Worm (Caenorhabditis elegans) whole organism, L4 larva: ENCODE results near the gene chst-1.

Source experiments
- F10B5.3 ChIP-seq: sonication (generic microtip); optimal IDR thresholded peaks from 2 replicates; lab custom pipeline; 2016; ENCODE audit warnings: mild to moderate bottlenecking, missing genetic modification characterization, missing compliant biosample characterization
- T26A8.4 ChIP-seq: fragments of 200-800 bp; sonication (Bioruptor generic); IDR thresholded peaks from 2 replicates; pipeline ENCODE4 v1.3.6; 2022; ENCODE audit warnings: missing genetic modification characterization, missing compliant biosample characterization
- Y48G9A.11 ChIP-seq: fragments of 200-800 bp; sonication (Bioruptor generic); IDR thresholded peaks from 2 replicates; pipeline ENCODE4 v1.3.6; 2022; ENCODE audit warnings: missing genetic modification reagents, missing genetic modification characterization, missing compliant biosample characterization
- Y75B8A.6 ChIP-seq: fragments of 200-800 bp; sonication (Bioruptor generic); IDR thresholded peaks from 2 replicates; pipeline ENCODE4 v1.3.6; 2022; ENCODE audit warnings: missing genetic modification reagents, missing genetic modification characterization, missing compliant biosample characterization
- ZK337.2 ChIP-seq: fragments of 200-800 bp; sonication (Bioruptor generic); IDR thresholded peaks from 2 replicates; pipeline ENCODE4 v1.3.6; 2022; ENCODE audit warnings: missing genetic modification reagents, missing genetic modification characterization, missing compliant biosample characterization
- arid-1 ChIP-seq: fragments of 200-800 bp; sonication (Bioruptor generic); conservative IDR thresholded peaks from 2 replicates; pipeline ENCODE4 v1.3.6; 2022; ENCODE audit warnings: missing genetic modification reagents, missing genetic modification characterization, missing compliant biosample characterization
- ceh-20 ChIP-seq: fragments of 200-800 bp; sonication (Bioruptor generic); IDR thresholded peaks from 2 replicates; pipeline ENCODE4 v1.3.6; 2022; ENCODE audit warnings: missing genetic modification reagents, missing genetic modification characterization, missing compliant biosample characterization
- ceh-44 ChIP-seq: fragments of 200-800 bp; sonication (Bioruptor generic); IDR thresholded peaks from 2 replicates; pipeline ENCODE4 v1.3.6; 2022; ENCODE audit warnings: missing genetic modification reagents, missing genetic modification characterization, missing compliant biosample characterization
- ces-1 ChIP-seq: fragments of 150-350 bp; sonication (generic microtip); optimal IDR thresholded peaks from 4 replicates; lab custom pipeline; 2014; ENCODE audit warnings: missing biosample characterization, missing genetic modification reagents, missing genetic modification characterization
- cey-2 ChIP-seq: sonication (generic microtip); optimal IDR thresholded peaks from 3 replicates; lab custom pipeline; 2017; ENCODE audit warnings: missing genetic modification characterization, mild to moderate bottlenecking, missing compliant biosample characterization, antibody characterized with exemption, borderline replicate concordance; ENCODE audit not compliant: insufficient read depth
- daf-12 ChIP-seq: fragments of 150-350 bp; optimal IDR thresholded peaks from 2 replicates; lab custom pipeline; 2014; ENCODE audit warnings: missing biosample characterization, missing genetic modification reagents, missing genetic modification characterization
- daf-19 ChIP-seq: fragments of 200-800 bp; sonication (Bioruptor generic); conservative IDR thresholded peaks from 2 replicates; pipeline ENCODE4 v1.3.6; 2022; ENCODE audit warnings: missing genetic modification characterization, missing compliant biosample characterization
- daf-8 ChIP-seq: fragments of 200-800 bp; sonication (Bioruptor generic); IDR thresholded peaks from 2 replicates; pipeline ENCODE4 v1.3.6; 2022; ENCODE audit warnings: missing genetic modification characterization, missing compliant biosample characterization
- dmd-9 ChIP-seq: fragments of 200-800 bp; sonication (Bioruptor generic); IDR thresholded peaks from 2 replicates; pipeline ENCODE4 v1.3.6; 2022; ENCODE audit warnings: missing genetic modification reagents, missing genetic modification characterization, missing compliant biosample characterization
- dpl-1 ChIP-seq: fragments of 150-350 bp; optimal IDR thresholded peaks from 2 replicates; lab custom pipeline; 2014; ENCODE audit warnings: missing biosample characterization, missing genetic modification reagents, missing genetic modification characterization
- duxl-1 ChIP-seq: sonication (generic microtip); optimal IDR thresholded peaks from 2 replicates; lab custom pipeline; 2016; ENCODE audit warnings: mild to moderate bottlenecking, missing genetic modification characterization, moderate library complexity, missing compliant biosample characterization; ENCODE audit not compliant: poor library complexity
- dve-1 ChIP-seq: sonication (generic microtip); optimal IDR thresholded peaks from 2 replicates; lab custom pipeline; 2017; ENCODE audit warnings: antibody characterized with exemption, mild to moderate bottlenecking, missing genetic modification characterization, missing compliant biosample characterization; ENCODE audit not compliant: insufficient read depth
- hlh-11 ChIP-seq: fragments of 200-800 bp; sonication (Bioruptor generic); optimal IDR thresholded peaks from 2 replicates; lab custom pipeline; 2018; ENCODE audit warnings: mild to moderate bottlenecking, missing genetic modification characterization, missing compliant biosample characterization
- hlh-30 ChIP-seq: sonication (generic microtip); optimal IDR thresholded peaks from 2 replicates; lab custom pipeline; 2017; ENCODE audit warnings: antibody characterized with exemption, mild to moderate bottlenecking, missing genetic modification characterization, missing compliant biosample characterization; ENCODE audit not compliant: insufficient read depth
- hmg-1.1 ChIP-seq: fragments of 200-800 bp; sonication (Bioruptor generic); IDR thresholded peaks from 2 replicates; pipeline ENCODE4 v1.3.6; 2022; ENCODE audit warnings: missing genetic modification reagents, missing genetic modification characterization, missing compliant biosample characterization
- lim-7 ChIP-seq: fragments of 200-800 bp; sonication (Bioruptor generic); IDR thresholded peaks from 2 replicates; pipeline ENCODE4 v1.3.6; 2022; ENCODE audit warnings: missing genetic modification characterization, missing compliant biosample characterization
- lin-15B ChIP-seq: fragments of 150-350 bp; sonication (generic microtip); optimal IDR thresholded peaks from 3 replicates; lab custom pipeline; 2014; ENCODE audit warnings: missing biosample characterization, missing genetic modification characterization
- lin-29 ChIP-seq: fragments of 200-800 bp; sonication (Bioruptor generic); IDR thresholded peaks from 2 replicates; pipeline ENCODE4 v1.3.6; 2022; ENCODE audit warnings: missing genetic modification reagents, missing genetic modification characterization, missing compliant biosample characterization
- lin-39 ChIP-seq: fragments of 150-350 bp; optimal IDR thresholded peaks from 2 replicates; lab custom pipeline; 2014; ENCODE audit warnings: missing biosample characterization, missing genetic modification reagents, missing genetic modification characterization
- madf-9 ChIP-seq: fragments of 200-800 bp; sonication (Bioruptor generic); conservative IDR thresholded peaks from 2 replicates; pipeline ENCODE4 v1.3.6; 2022; ENCODE audit warnings: missing genetic modification reagents, missing genetic modification characterization, missing compliant biosample characterization
- nhr-10 ChIP-seq: fragments of 150-350 bp; optimal IDR thresholded peaks from 2 replicates; lab custom pipeline; 2014; ENCODE audit warnings: missing biosample characterization, missing genetic modification characterization
- nhr-11 ChIP-seq: fragments of 150-350 bp; optimal IDR thresholded peaks from 2 replicates; lab custom pipeline; 2014; ENCODE audit warnings: missing biosample characterization, missing genetic modification characterization
- nhr-111 ChIP-seq: fragments of 200-800 bp; sonication (Bioruptor generic); optimal IDR thresholded peaks from 2 replicates; lab custom pipeline; 2018; ENCODE audit warnings: mild to moderate bottlenecking, missing genetic modification characterization, missing compliant biosample characterization
- nhr-237 ChIP-seq: sonication (generic microtip); optimal IDR thresholded peaks from 2 replicates; lab custom pipeline; 2017; ENCODE audit warnings: missing biosample characterization, missing genetic modification characterization
- nhr-28 ChIP-seq: fragments of 150-350 bp; optimal IDR thresholded peaks from 2 replicates; lab custom pipeline; 2014; ENCODE audit warnings: missing biosample characterization, missing genetic modification characterization
- nhr-6 ChIP-seq: fragments of 150-350 bp; optimal IDR thresholded peaks from 2 replicates; lab custom pipeline; 2014; ENCODE audit warnings: missing biosample characterization, missing genetic modification characterization
- nhr-77 ChIP-seq: fragments of 150-350 bp; optimal IDR thresholded peaks from 2 replicates; lab custom pipeline; 2014; ENCODE audit warnings: missing biosample characterization, missing genetic modification characterization
- rbr-2 ChIP-seq: sonication (generic microtip); optimal IDR thresholded peaks from 2 replicates; lab custom pipeline; 2016; ENCODE audit warnings: missing genotype, missing genetic modification characterization, missing compliant biosample characterization
- set-16 ChIP-seq: fragments of 200-800 bp; sonication (Bioruptor generic); IDR thresholded peaks from 2 replicates; pipeline ENCODE4 v1.3.6; 2022; ENCODE audit warnings: missing genetic modification reagents, missing genetic modification characterization, missing compliant biosample characterization
- snpc-1.2 ChIP-seq: fragments of 200-800 bp; sonication (Bioruptor generic); IDR thresholded peaks from 2 replicates; pipeline ENCODE4 v1.3.6; 2022; ENCODE audit warnings: missing genetic modification reagents, missing genetic modification characterization, missing compliant biosample characterization
- snpc-4 ChIP-seq: fragments of 150-350 bp; optimal IDR thresholded peaks from 2 replicates; lab custom pipeline; 2014; ENCODE audit warnings: missing biosample characterization, missing genetic modification characterization
- unc-130 ChIP-seq: sonication (generic microtip); optimal IDR thresholded peaks from 2 replicates; lab custom pipeline; 2016; ENCODE audit warnings: missing genetic modification reagents, missing genetic modification characterization, missing compliant biosample characterization
- vab-7 ChIP-seq: fragments of 200-800 bp; sonication (Bioruptor generic); IDR thresholded peaks from 2 replicates; pipeline ENCODE4 v1.3.6; 2022; ENCODE audit warnings: missing genetic modification reagents, missing genetic modification characterization, missing compliant biosample characterization
- zip-2 ChIP-seq: fragments of 150-350 bp; optimal IDR thresholded peaks from 2 replicates; lab custom pipeline; 2014; ENCODE audit warnings: missing biosample characterization, missing genetic modification characterization

The chst-1 gene

ce11 chrII:8062334-8062791, 44.4 kb downstream of the chst-1 start, which contains the start of gene ufd-2 (continued):
- TF ChIP-seq daf-19 (no peak), ceh-44 (GFP tag; lab: Robert Waterston, UW) (0 out of 2 replicates have a peak, but pooled peaks have one; percentile 17), Y75B8A.6 (GFP tag; lab: Robert Waterston, UW) (no peak), nhr-111 (no peak), dve-1 (tag; lab: Kevin White, UChicago) (peak; percentile 45), dpl-1 (GFP tag; lab: Kevin White, UChicago) (peak; percentile 57), daf-12 (tag; lab: Kevin White, UChicago) (no peak), nhr-10 (tag; lab: Kevin White, UChicago) (no peak), ZK337.2 (GFP tag; lab: Robert Waterston, UW) (no peak), rbr-2 (tag; lab: Kevin White, UChicago) (peak; percentile 64), madf-9 (peak; percentile 44; the same call in 1 of the 2 replicates), nhr-6 (tag; lab: Kevin White, UChicago) (peak; percentile 26), snpc-4 (no peak), lin-15B (tag; lab: Kevin White, UChicago) (no peak), T26A8.4 (no peak), Y48G9A.11 (no peak), cey-2 (tag; lab: Kevin White, UChicago) (no peak), set-16 (GFP tag; lab: Robert Waterston, UW) (no peak)

ce11 chrII:8059532-8059931, 47.2 kb downstream of the chst-1 start:
- TF ChIP-seq ceh-20 (no peak), nhr-77 (tag; lab: Kevin White, UChicago) (no peak), lin-39 (no peak), nhr-11 (tag; lab: Kevin White, UChicago) (peak; percentile 9), T26A8.4 (no peak), lin-29 (GFP tag; lab: Robert Waterston, UW) (no peak), zip-2 (no peak)

DNA sequence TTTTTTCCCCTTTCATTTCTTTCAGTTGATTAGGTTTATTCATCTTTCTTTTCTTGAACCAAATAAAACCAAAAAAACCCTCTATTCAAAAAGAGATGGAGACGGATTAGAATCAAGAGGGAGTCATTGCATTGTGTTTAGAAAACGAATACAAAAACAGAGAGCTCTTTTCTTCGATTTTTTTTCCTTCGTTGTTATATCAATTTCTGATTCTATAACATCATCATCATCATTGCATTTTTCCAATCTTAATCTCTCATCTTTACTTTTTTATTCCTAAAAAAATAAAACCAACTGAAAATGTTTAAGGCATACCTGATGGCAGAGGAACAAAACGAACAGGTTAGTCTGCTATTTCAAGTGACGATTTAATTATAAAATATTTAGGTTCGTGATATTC, 48.0 kb downstream of the chst-1 start, which contains the start of gene T05H10.8:
T05H10.8 (plus strand) TSS at position 301 of the 400 bp plus-strand sequence.
- TF ChIP-seq hlh-30 (tag; lab: Kevin White, UChicago) (no peak), daf-8 (GFP tag; lab: Robert Waterston, UW) (no peak), nhr-77 (tag; lab: Kevin White, UChicago) (no peak), unc-130 (GFP tag; lab: Kevin White, UChicago) (no peak), F10B5.3 (no peak), dve-1 (tag; lab: Kevin White, UChicago) (no peak), ces-1 (GFP tag; lab: Kevin White, UChicago) (no peak), daf-12 (tag; lab: Kevin White, UChicago) (no peak), duxl-1 (tag; lab: Kevin White, UChicago) (no peak), set-16 (GFP tag; lab: Robert Waterston, UW) (no peak), lim-7 (GFP tag; lab: Robert Waterston, UW) (no peak), nhr-28 (no peak), daf-19 (no peak), arid-1 (GFP tag; lab: Robert Waterston, UW) (no peak), nhr-237 (tag; lab: Kevin White, UChicago) (no peak), dmd-9 (GFP tag; lab: Robert Waterston, UW) (no peak), hmg-1.1 (GFP tag; lab: Robert Waterston, UW) (no peak)

ce11 chrII:8057911-8058310, 48.9 kb downstream of the chst-1 start:
- TF ChIP-seq snpc-1.2, result no peak
- TF ChIP-seq lin-39, result no peak
- no peak for TF ChIP-seq hlh-11 (tag; lab: Kevin White, UChicago)
- TF ChIP-seq vab-7, result no peak
